Worm (Caenorhabditis elegans) whole organism, L4/young adult: ENCODE results near the gene F52B11.5.

Experiments
- W03F9.2 ChIP-seq: fragments of 150-350 bp; optimal IDR thresholded peaks from 2 replicates; lab custom pipeline; 2014; ENCODE audit warnings: missing biosample characterization, missing genetic modification characterization
- dao-5 ChIP-seq: sonication (generic microtip); optimal IDR thresholded peaks from 2 replicates; lab custom pipeline; 2016; ENCODE audit warnings: missing genotype, missing genetic modification characterization, moderate library complexity, missing compliant biosample characterization
- him-1 ChIP-seq: sonication (generic microtip); optimal IDR thresholded peaks from 2 replicates; lab custom pipeline; 2016; ENCODE audit warnings: missing genotype, missing genetic modification reagents, missing genetic modification characterization, missing compliant biosample characterization

Gene F52B11.5

ce11 chrIV:14107647-14108046 is 4.6 kb upstream of the F52B11.5 start:
- TF ChIP-seq him-1 (tag; lab: Kevin White, UChicago), result no peak
- no peak for TF ChIP-seq dao-5 (tag; lab: Kevin White, UChicago)
- no peak for TF ChIP-seq W03F9.2 (tag; lab: Kevin White, UChicago)

DNA sequence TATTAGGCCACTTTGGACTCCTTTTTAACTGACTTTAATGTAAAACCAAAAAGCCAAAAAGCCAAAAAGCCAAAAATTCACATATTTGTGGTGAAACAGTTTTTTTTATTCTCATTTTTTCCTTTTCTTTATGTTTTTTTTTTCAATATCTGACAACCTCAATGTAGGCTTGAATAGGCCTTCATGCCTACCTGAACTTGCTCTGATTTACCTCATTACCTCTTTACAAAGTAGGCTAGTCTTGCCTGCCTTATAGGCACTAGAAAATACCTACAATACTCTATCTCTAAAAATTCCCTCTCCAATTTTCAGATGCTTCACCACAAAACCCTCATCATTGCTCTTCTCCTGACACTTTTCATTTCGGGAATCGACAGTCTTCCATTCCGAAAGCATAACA is 3.2 kb upstream of the F52B11.5 start, which contains the start of gene ins-34:
Gene ins-34 (plus strand): TSS at position 301 of the 400 bp plus-strand sequence.
- TF ChIP-seq him-1 (tag; lab: Kevin White, UChicago), result no peak
- TF ChIP-seq W03F9.2 (tag; lab: Kevin White, UChicago), result no peak
- TF ChIP-seq dao-5 (tag; lab: Kevin White, UChicago), result no peak

- TF ChIP-seq dao-5 (tag; lab: Kevin White, UChicago) (no peak), W03F9.2 (tag; lab: Kevin White, UChicago) (no peak), him-1 (tag; lab: Kevin White, UChicago) (no peak)
Observed at ce11 chrIV:14104745-14105144, 1.7 kb upstream of the F52B11.5 start.

DNA sequence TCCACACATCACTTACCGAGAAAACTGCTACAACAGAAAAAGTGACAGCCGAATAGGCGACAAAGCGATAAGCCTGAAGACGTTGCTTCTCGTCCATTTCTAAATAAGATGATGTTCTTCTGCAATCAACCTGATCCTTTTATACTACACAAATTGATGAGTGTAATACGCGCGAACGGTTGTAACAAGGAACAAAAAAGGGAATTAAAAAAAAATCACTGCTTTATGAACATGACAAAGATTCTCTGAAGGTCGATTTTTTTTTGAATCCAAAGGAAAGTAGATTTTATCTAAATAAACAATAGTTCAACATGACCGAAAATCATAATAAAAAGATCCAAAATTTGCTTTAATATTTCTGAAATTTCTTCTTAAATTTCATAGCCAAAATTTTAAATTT is 3.8 kb downstream of the F52B11.5 start, which contains the start of gene col-133:
Gene col-133 (minus strand): TSS at position 101 of the 400 bp plus-strand sequence.
- TF ChIP-seq W03F9.2 (tag; lab: Kevin White, UChicago), result no peak
- no peak for TF ChIP-seq him-1 (tag; lab: Kevin White, UChicago)
- TF ChIP-seq dao-5 (tag; lab: Kevin White, UChicago), result no peak

DNA sequence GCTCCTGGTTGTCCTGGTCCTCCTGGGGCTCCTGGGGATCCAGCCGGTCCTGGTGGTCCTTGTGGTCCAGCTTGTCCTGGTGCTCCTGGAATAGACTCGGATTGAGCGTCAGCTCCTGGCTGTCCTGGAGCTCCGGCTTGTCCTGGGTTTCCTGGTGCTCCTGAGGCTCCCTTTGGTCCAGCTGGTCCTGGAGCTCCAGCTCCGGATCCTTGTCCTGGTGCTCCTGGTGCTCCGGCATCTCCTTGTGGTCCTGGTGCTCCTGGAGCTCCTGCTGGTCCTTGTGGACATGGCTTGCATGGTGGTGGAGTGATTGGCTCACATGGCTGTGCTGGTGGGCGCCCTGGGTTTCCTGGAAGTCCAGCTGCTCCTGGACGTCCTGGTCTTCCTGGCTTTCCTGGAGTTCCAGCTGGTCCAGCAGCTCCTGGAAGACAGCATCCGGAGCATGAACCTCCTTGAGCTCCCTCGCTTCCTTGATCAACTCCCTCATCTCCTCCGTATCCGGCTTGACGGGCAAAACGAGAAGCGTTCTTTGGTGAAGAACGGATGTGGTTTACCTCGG is 4.4 kb downstream of the F52B11.5 start:
- TF ChIP-seq him-1 (tag; lab: Kevin White, UChicago) (no peak), W03F9.2 (tag; lab: Kevin White, UChicago) (no peak), dao-5 (tag; lab: Kevin White, UChicago) (no peak)

DNA sequence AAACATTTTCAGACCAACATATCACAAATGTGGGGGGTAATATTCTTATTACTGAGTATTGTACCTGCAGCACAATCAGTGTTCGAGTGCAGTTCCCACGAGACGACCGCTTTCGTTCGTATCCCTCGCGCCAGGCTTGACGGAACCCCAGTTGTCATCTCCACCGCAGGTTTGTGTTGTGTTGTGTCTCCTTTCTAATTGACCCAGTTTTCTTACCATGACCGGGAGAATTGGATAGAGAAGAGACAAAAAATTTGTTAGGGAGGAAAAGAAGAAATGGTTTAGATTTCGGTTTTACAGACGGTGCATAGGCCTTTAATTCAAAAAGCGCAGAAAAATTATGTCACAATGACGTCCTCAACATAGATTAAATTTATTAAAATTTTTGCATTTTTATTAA is 11.8 kb downstream of the F52B11.5 start, which contains the start of gene noah-2:
Gene noah-2 (plus strand): TSS at position 13 of the 400 bp plus-strand sequence.
- TF ChIP-seq W03F9.2 (tag; lab: Kevin White, UChicago), result no peak
- no peak for TF ChIP-seq dao-5 (tag; lab: Kevin White, UChicago)
- TF ChIP-seq him-1 (tag; lab: Kevin White, UChicago), result no peak

DNA sequence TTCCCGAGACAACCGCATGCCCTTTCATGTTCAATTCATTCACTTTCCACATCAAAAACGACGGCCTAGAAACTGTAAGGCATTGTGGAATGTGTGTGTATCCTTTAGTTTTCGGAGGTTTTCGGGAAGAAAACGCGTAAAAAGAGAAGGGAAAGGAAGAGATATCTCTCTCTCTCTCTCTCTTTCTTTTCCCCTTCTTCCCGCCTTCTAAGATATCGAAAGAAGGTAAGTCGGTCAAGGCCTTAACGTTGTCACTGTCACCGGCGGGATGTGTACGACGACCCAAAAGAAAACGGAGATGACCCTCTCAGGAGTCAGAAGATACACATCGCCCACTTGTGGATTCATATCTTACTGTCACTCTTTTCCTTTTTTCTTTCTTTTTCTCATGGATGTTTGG is 13.3 kb downstream of the F52B11.5 start:
- TF ChIP-seq him-1 (tag; lab: Kevin White, UChicago) (no peak), dao-5 (tag; lab: Kevin White, UChicago) (no peak), W03F9.2 (tag; lab: Kevin White, UChicago) (no peak)

DNA sequence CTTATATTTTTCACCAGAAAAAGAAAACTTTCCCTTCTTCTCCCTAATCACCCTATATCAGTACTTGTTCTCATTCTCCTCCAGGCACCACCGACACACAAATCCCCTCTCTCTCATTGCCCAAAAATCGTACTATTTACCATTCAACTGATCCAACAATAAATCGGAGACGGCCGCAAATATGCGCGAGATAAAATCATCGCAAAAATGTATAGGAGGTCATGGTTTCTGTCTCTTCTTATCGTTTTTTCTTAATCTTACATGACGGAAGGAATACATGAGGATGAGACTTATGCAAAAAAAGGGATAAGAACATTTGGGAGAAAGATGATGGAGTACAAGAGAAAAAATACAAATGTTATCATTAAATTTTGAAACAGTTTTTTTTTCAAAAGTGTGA is 16.6 kb downstream of the F52B11.5 start:
- TF ChIP-seq dao-5 (tag; lab: Kevin White, UChicago) (no peak), W03F9.2 (tag; lab: Kevin White, UChicago) (no peak)

ce11 chrIV:14083505-14083904 is 19.5 kb downstream of the F52B11.5 start, which contains the start of gene F52B11.2:
Gene F52B11.2 (plus strand): TSS chrIV:14083568.
- no peak for TF ChIP-seq him-1 (tag; lab: Kevin White, UChicago)
- TF ChIP-seq W03F9.2 (tag; lab: Kevin White, UChicago), result no peak
- no peak for TF ChIP-seq dao-5 (tag; lab: Kevin White, UChicago)

ce11 chrIV:14082956-14083355 is 20.1 kb downstream of the F52B11.5 start:
- TF ChIP-seq him-1 (tag; lab: Kevin White, UChicago), result no peak
- TF ChIP-seq dao-5 (tag; lab: Kevin White, UChicago), result no peak
- TF ChIP-seq W03F9.2 (tag; lab: Kevin White, UChicago), result no peak

DNA sequence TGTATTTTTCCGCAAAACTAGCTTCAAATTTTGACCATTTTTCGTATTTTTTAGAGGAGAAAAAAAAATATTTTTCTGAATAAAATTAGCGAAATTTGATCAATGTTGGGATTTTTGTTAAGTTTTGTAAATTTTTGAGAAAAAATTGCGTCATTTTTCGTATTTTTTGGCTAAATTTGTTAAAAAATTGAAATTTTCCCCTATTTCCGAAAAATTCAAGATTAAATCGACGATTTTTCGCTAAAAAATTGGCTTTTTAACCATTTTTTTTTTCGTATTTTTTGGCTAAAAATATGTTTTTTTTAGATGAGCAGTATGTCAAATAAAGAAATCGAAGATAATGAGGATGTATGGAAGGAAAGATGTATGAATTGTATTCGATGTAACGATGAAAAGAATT is 25.9 kb downstream of the F52B11.5 start, which contains the start of gene cfp-1:
Gene cfp-1 (plus strand): TSS at position 301 of the 400 bp plus-strand sequence.
- TF ChIP-seq him-1 (tag; lab: Kevin White, UChicago), result no peak
- no peak for TF ChIP-seq dao-5 (tag; lab: Kevin White, UChicago)
- no peak for TF ChIP-seq W03F9.2 (tag; lab: Kevin White, UChicago)

DNA sequence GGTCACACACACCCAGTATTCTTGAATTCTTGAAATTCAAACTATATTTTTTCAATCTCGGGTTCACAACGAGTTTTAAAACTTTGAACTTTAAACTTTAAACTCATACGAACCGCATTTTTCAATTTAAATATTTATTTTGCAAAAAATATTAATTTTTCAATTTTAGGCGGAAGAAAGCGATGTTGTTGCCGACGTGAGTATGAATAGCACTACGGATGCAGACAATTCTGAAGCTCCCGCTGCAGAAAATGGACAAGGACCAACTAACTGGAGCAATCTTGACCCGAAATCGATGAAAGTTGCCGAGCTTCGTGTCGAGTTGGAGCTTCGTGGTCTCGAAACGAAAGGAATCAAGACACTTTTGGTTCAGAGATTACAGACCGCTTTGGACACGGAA is 28.6 kb downstream of the F52B11.5 start:
- TF ChIP-seq him-1 (tag; lab: Kevin White, UChicago) (no peak), W03F9.2 (tag; lab: Kevin White, UChicago) (no peak), dao-5 (tag; lab: Kevin White, UChicago) (no peak)

- TF ChIP-seq dao-5 (tag; lab: Kevin White, UChicago) (no peak), him-1 (tag; lab: Kevin White, UChicago) (no peak), W03F9.2 (tag; lab: Kevin White, UChicago) (no peak)
Observed at ce11 chrIV:14072011-14072649, 30.9 kb downstream of the F52B11.5 start.
